Fruit fly (Drosophila melanogaster) whole organism, prepupa: ENCODE results near the gene drongo.

Experiments
- CG10669 ChIP-seq: fragments of 200-800 bp; sonication (Bioruptor generic); optimal IDR thresholded peaks from 3 replicates; lab custom pipeline; 2018; ENCODE audit warnings: missing biosample characterization, mild to moderate bottlenecking, missing genetic modification characterization, moderate library complexity
- CG11762 ChIP-seq: fragments of 200-800 bp; sonication (Bioruptor generic); optimal IDR thresholded peaks from 3 replicates; lab custom pipeline; 2016; ENCODE audit warnings: missing biosample characterization, missing genetic modification characterization; ENCODE audit not compliant: insufficient read depth
- CG11902 ChIP-seq: fragments of 200-800 bp; sonication (Bioruptor generic); optimal IDR thresholded peaks from 3 replicates; lab custom pipeline; 2016; ENCODE audit warnings: missing biosample characterization, missing genetic modification characterization
- CG15336 ChIP-seq: fragments of 200-800 bp; sonication (Bioruptor generic); IDR thresholded peaks from 2 replicates; pipeline ENCODE4 v1.3.6; 2022; ENCODE audit warnings: missing biosample characterization, missing genetic modification characterization
- CG1621 ChIP-seq: fragments of 200-800 bp; sonication (Bioruptor generic); optimal IDR thresholded peaks from 3 replicates; lab custom pipeline; 2018; ENCODE audit warnings: missing biosample characterization, mild to moderate bottlenecking, missing genetic modification characterization
- CG16779 ChIP-seq: fragments of 200-800 bp; sonication (Bioruptor generic); optimal IDR thresholded peaks from 3 replicates; lab custom pipeline; 2017; ENCODE audit warnings: missing biosample characterization, mild to moderate bottlenecking, missing genetic modification characterization
- CG3032 ChIP-seq: fragments of 200-800 bp; optimal IDR thresholded peaks from 2 replicates; lab custom pipeline; 2019; ENCODE audit warnings: missing biosample characterization, mild to moderate bottlenecking, missing genetic modification characterization, moderate library complexity
- CG34406 ChIP-seq: fragments of 200-800 bp; sonication (Bioruptor generic); optimal IDR thresholded peaks from 3 replicates; lab custom pipeline; 2016; ENCODE audit warnings: missing biosample characterization, missing genetic modification characterization
- CG4318 ChIP-seq: fragments of 200-800 bp; sonication (Bioruptor generic); optimal IDR thresholded peaks from 3 replicates; lab custom pipeline; 2017; ENCODE audit warnings: missing biosample characterization, mild to moderate bottlenecking, missing genetic modification characterization
- CG6163 ChIP-seq: fragments of 200-800 bp; sonication (Bioruptor generic); IDR thresholded peaks from 3 replicates; pipeline ENCODE4 v1.3.6; 2022; ENCODE audit warnings: missing biosample characterization, missing genetic modification characterization
- CG6808 ChIP-seq: fragments of 200-800 bp; sonication (Bioruptor generic); optimal IDR thresholded peaks from 3 replicates; lab custom pipeline; 2017; ENCODE audit warnings: missing biosample characterization, missing genetic modification characterization, mild to moderate bottlenecking, moderate library complexity, missing genetic modification reagents
- CG7368 ChIP-seq: fragments of 200-800 bp; sonication (Bioruptor generic); optimal IDR thresholded peaks from 3 replicates; lab custom pipeline; 2016; ENCODE audit warnings: missing biosample characterization, missing genetic modification characterization
- CG8119 ChIP-seq: fragments of 200-800 bp; sonication (Bioruptor generic); IDR thresholded peaks from 3 replicates; pipeline ENCODE4 v1.3.6; 2022; ENCODE audit warnings: missing biosample characterization, missing genetic modification characterization
- CG8319 ChIP-seq: fragments of 200-800 bp; sonication (Bioruptor generic); optimal IDR thresholded peaks from 3 replicates; lab custom pipeline; 2016; ENCODE audit warnings: missing biosample characterization, missing genetic modification characterization
- CG9139 ChIP-seq: fragments of 200-800 bp; sonication (Bioruptor generic); optimal IDR thresholded peaks from 3 replicates; lab custom pipeline; 2017; ENCODE audit warnings: missing biosample characterization, mild to moderate bottlenecking, missing genetic modification characterization
- Eip75B ChIP-seq: fragments of 200-800 bp; sonication (Bioruptor generic); optimal IDR thresholded peaks from 3 replicates; lab custom pipeline; 2016; ENCODE audit warnings: missing biosample characterization, missing genetic modification characterization
- Eip93F ChIP-seq: fragments of 200-800 bp; sonication (Bioruptor generic); optimal IDR thresholded peaks from 2 replicates; lab custom pipeline; 2016; ENCODE audit warnings: missing biosample characterization, mild to moderate bottlenecking, missing genetic modification characterization
- Ets21C ChIP-seq: fragments of 200-800 bp; sonication (Bioruptor generic); optimal IDR thresholded peaks from 3 replicates; lab custom pipeline; 2016; ENCODE audit warnings: missing biosample characterization, missing genetic modification characterization
- Ets96B ChIP-seq: fragments of 200-800 bp; optimal IDR thresholded peaks from 2 replicates; lab custom pipeline; 2019; ENCODE audit warnings: missing biosample characterization, mild to moderate bottlenecking, missing genetic modification characterization, moderate library complexity
- Gug ChIP-seq: fragments of 200-800 bp; sonication (Bioruptor generic); IDR thresholded peaks from 2 replicates; pipeline ENCODE4 v1.3.6; 2022; ENCODE audit warnings: missing biosample characterization, missing genetic modification characterization
- Hr38 ChIP-seq: sonication (Bioruptor generic); optimal IDR thresholded peaks from 2 replicates; lab custom pipeline; 2016; ENCODE audit warnings: missing biosample characterization, missing genetic modification characterization
- Met ChIP-seq: fragments of 200-800 bp; sonication (Bioruptor generic); optimal IDR thresholded peaks from 3 replicates; lab custom pipeline; 2016; ENCODE audit warnings: missing biosample characterization, missing genetic modification characterization
- OdsH ChIP-seq: fragments of 200-800 bp; sonication (Bioruptor generic); optimal IDR thresholded peaks from 3 replicates; lab custom pipeline; 2016; ENCODE audit warnings: missing biosample characterization, missing genetic modification characterization
- Sox14 ChIP-seq: fragments of 200-800 bp; sonication (Bioruptor generic); optimal IDR thresholded peaks from 3 replicates; lab custom pipeline; 2016; ENCODE audit warnings: missing biosample characterization, missing genetic modification characterization
- cyc ChIP-seq: fragments of 200-800 bp; sonication (Bioruptor generic); optimal IDR thresholded peaks from 3 replicates; lab custom pipeline; 2016; ENCODE audit warnings: missing biosample characterization, missing genetic modification characterization
- dac ChIP-seq: fragments of 200-800 bp; sonication (Bioruptor generic); optimal IDR thresholded peaks from 2 replicates; lab custom pipeline; 2017; ENCODE audit warnings: missing biosample characterization, mild to moderate bottlenecking, missing genetic modification characterization
- dsx ChIP-seq: fragments of 200-800 bp; optimal IDR thresholded peaks from 3 replicates; lab custom pipeline; 2019; ENCODE audit warnings: missing biosample characterization, mild to moderate bottlenecking, missing genetic modification characterization, moderate library complexity; ENCODE audit not compliant: poor library complexity, severe bottlenecking
- fd85E ChIP-seq: fragments of 200-800 bp; sonication (Bioruptor generic); optimal IDR thresholded peaks from 3 replicates; lab custom pipeline; 2016; ENCODE audit warnings: missing biosample characterization, missing genetic modification characterization
- lz ChIP-seq: fragments of 200-800 bp; sonication (Bioruptor generic); optimal IDR thresholded peaks from 3 replicates; lab custom pipeline; 2016; ENCODE audit warnings: missing biosample characterization, missing genetic modification characterization
- pdm3 ChIP-seq: fragments of 200-800 bp; sonication (Bioruptor generic); optimal IDR thresholded peaks from 3 replicates; lab custom pipeline; 2016; ENCODE audit warnings: missing biosample characterization, missing genetic modification characterization
- salr ChIP-seq, 2 experiments: fragments of 200-800 bp; sonication (Bioruptor generic); optimal IDR thresholded peaks; 3 replicates each; lab custom pipeline; 2016 to 2018; ENCODE audit warnings: missing biosample characterization in 2 of 2, missing genetic modification characterization in 2 of 2, mild to moderate bottlenecking in 1 of 2
- svp ChIP-seq: fragments of 200-800 bp; sonication (Bioruptor generic); peaks from one replicate; lab custom pipeline; 2016; ENCODE audit warnings: missing biosample characterization, missing genetic modification characterization
- vri ChIP-seq: fragments of 200-800 bp; sonication (Bioruptor generic); optimal IDR thresholded peaks from 3 replicates; lab custom pipeline; 2016; ENCODE audit warnings: missing biosample characterization, mild to moderate bottlenecking, missing genetic modification characterization

The drongo gene

DNA sequence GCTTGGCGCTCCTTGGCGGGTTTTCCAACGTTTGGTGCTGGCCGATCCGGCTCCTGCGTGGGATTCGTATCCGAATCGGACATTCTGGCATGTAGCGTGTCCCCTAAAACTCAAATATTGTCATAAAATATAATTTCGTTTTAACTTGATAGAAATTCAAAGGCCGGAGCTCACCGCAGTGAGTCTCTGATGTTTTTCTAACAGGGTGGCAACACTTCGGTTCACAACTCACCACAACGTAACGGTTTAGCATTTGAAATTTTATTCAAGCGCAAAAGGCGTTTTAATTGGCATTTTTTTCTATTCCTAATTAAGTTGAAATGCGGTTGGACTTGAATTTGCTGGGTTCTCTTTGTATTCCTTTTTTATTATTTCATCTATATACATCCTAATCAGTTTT is 34.1 kb upstream of the drongo start, which contains the start of gene CG15824:
Gene CG15824 (minus strand): TSS at position 172 of the 400 bp plus-strand sequence.
- TF ChIP-seq Sox14: no peak
- TF ChIP-seq Hr38 (GFP tag; lab: Kevin White, UChicago): no peak
- TF ChIP-seq Eip75B (GFP tag; lab: Kevin White, UChicago): no peak
- TF ChIP-seq lz: no peak
- TF ChIP-seq CG6808 (GFP tag; lab: Kevin White, UChicago): no peak
- TF ChIP-seq CG6163: no peak
- no peak for TF ChIP-seq cyc (GFP tag; lab: Kevin White, UChicago)
- TF ChIP-seq dsx (GFP tag; lab: Kevin White, UChicago): no peak
- TF ChIP-seq fd85E (GFP tag; lab: Kevin White, UChicago): no peak
- TF ChIP-seq, all 60 proteins: peak for 0

- TF ChIP-seq CG15336 (GFP tag; lab: Robert Waterston, UW): no peak
- TF ChIP-seq svp: no peak
- no peak for TF ChIP-seq vri (GFP tag; lab: Kevin White, UChicago)
- TF ChIP-seq CG8319 (GFP tag; lab: Kevin White, UChicago): no peak
- no peak for TF ChIP-seq CG11902
- no peak for TF ChIP-seq CG4318 (GFP tag; lab: Kevin White, UChicago)
- TF ChIP-seq Ets96B: no peak
- no peak for TF ChIP-seq OdsH
- no peak for TF ChIP-seq Met (GFP tag; lab: Kevin White, UChicago)
- TF ChIP-seq Ets21C (GFP tag; lab: Kevin White, UChicago): no peak
- no peak for TF ChIP-seq CG7368 (GFP tag; lab: Kevin White, UChicago)
- no peak for TF ChIP-seq Sox14
- TF ChIP-seq CG8119 (GFP tag; lab: Robert Waterston, UW): no peak
- no peak for TF ChIP-seq Gug (GFP tag; lab: Robert Waterston, UW)
- no peak for TF ChIP-seq CG16779 (tag; lab: Kevin White, UChicago)
- no peak for TF ChIP-seq CG1621 (tag; lab: Kevin White, UChicago)
- TF ChIP-seq CG10669: no peak
- TF ChIP-seq, all 60 proteins: peak for 0
Observed at dm6 chr2L:877002-877401, 26.1 kb upstream of the drongo start, which contains the start of gene ninaA. Gene ninaA, plus strand, starts transcription at chr2L:877302.

dm6 chr2L:873724-874504 is 23.0 kb upstream of the drongo start:
- TF ChIP-seq Eip93F (GFP tag; lab: Kevin White, UChicago) (no peak), Hr38 (GFP tag; lab: Kevin White, UChicago) (no peak), CG11762 (no peak), CG34406 (GFP tag; lab: Kevin White, UChicago) (no peak), salr (GFP tag; optimal IDR thresholded peaks at IDR 0.05; lab: Kevin White, UChicago) (no peak), CG9139 (no peak), pdm3 (GFP tag; lab: Kevin White, UChicago) (no peak), svp (peak; percentile 45)

- TF ChIP-seq CG6163 (peak; percentile 48; the same call in 1 of the 3 replicates), CG6808 (GFP tag; lab: Kevin White, UChicago) (peak; percentile 7), CG1621 (tag; lab: Kevin White, UChicago) (peak; percentile 16), CG3032 (peak; percentile 0), svp (peak; percentile 68), dac (no peak), lz (peak; percentile 14), fd85E (GFP tag; lab: Kevin White, UChicago) (no peak), Sox14 (peak; percentile 97), dsx (GFP tag; lab: Kevin White, UChicago) (peak; percentile 16), vri (GFP tag; lab: Kevin White, UChicago) (peak; percentile 98)
- TF ChIP-seq, all 60 proteins: peak for 9
Observed at dm6 chr2L:871419-871846, 20.6 kb upstream of the drongo start.
